Fruit fly (Drosophila melanogaster): ENCODE results near the gene Remo.
A peak's percentile ranks its signal among the peaks of the same experiment; 100 is the strongest.

Gene Remo

dm6 chrX:13334434-13335146, 46.7 kb downstream of the Remo start (continued):
- no peak for TF ChIP-seq hkb (optimal IDR thresholded peaks at IDR 0.05)
- TF ChIP-seq hkb (GFP tag; IDR thresholded peaks at IDR 0.05): no peak
- TF ChIP-seq HmgZ (tag; optimal IDR thresholded peaks at IDR 0.05): peak; percentile 63
- peak; percentile 96 for TF ChIP-seq stwl (tag; optimal IDR thresholded peaks at IDR 0.05)
- TF ChIP-seq CG9817 (tag; optimal IDR thresholded peaks at IDR 0.05): peak; percentile 7
- TF ChIP-seq CG18599 (GFP tag; optimal IDR thresholded peaks at IDR 0.05): peak; percentile 36
- TF ChIP-seq mirr (GFP tag; optimal IDR thresholded peaks at IDR 0.05): peak; percentile 83
- TF ChIP-seq CG8290 (GFP tag; optimal IDR thresholded peaks at IDR 0.05): peak; percentile 56
- peak; percentile 61 to 77 for TF ChIP-seq CG8290 (tag; optimal IDR thresholded peaks at IDR 0.05)
- no peak for TF ChIP-seq Trl (optimal IDR thresholded peaks at IDR 0.05)
- TF ChIP-seq Trl (GFP tag; optimal IDR thresholded peaks at IDR 0.05): peak; percentile 52
- no peak for TF ChIP-seq CG8388 (GFP tag; optimal IDR thresholded peaks at IDR 0.05)
- no peak for TF ChIP-seq z (GFP tag; IDR thresholded peaks at IDR 0.05)
- TF ChIP-seq sna (GFP tag; IDR thresholded peaks at IDR 0.05; ENCODE audit: partially characterized antibody): no peak
- no peak for TF ChIP-seq Nf-YB (GFP tag; optimal IDR thresholded peaks at IDR 0.05)
- TF ChIP-seq zfh1 (GFP tag; IDR thresholded peaks at IDR 0.05): peak; percentile 40; the same call in 1 of the 3 replicates
- TF ChIP-seq trem (tag; optimal IDR thresholded peaks at IDR 0.05): peak; percentile 24
- TF ChIP-seq Ets97D (GFP tag; optimal IDR thresholded peaks at IDR 0.05): peak; percentile 72
- peak; percentile 53 for TF ChIP-seq caup (GFP tag; optimal IDR thresholded peaks at IDR 0.05; ENCODE audit: severe bottlenecking)
- peak; percentile 42 for TF ChIP-seq CG10543 (GFP tag; optimal IDR thresholded peaks at IDR 0.05)
- TF ChIP-seq CG33213 (GFP tag; optimal IDR thresholded peaks at IDR 0.05): peak; percentile 57
- TF ChIP-seq CG7556 (GFP tag; optimal IDR thresholded peaks at IDR 0.05): peak; percentile 1
- TF ChIP-seq Xrp1 (GFP tag; IDR thresholded peaks at IDR 0.05): peak; percentile 38; the same call in 1 of the 2 replicates
- TF ChIP-seq insv (GFP tag; optimal IDR thresholded peaks at IDR 0.05): peak in 1 of 2 experiments; percentile 4
- TF ChIP-seq vvl (GFP tag; IDR thresholded peaks at IDR 0.05): 0 out of 2 replicates have a peak, but pooled peaks have one; percentile 9
- TF ChIP-seq CG12236 (GFP tag; optimal IDR thresholded peaks at IDR 0.05): no peak
- TF ChIP-seq tin (GFP tag; optimal IDR thresholded peaks at IDR 0.05): peak; percentile 50
- peak; percentile 15 for TF ChIP-seq CG17829 (tag; optimal IDR thresholded peaks at IDR 0.05)
- peak; percentile 32 for TF ChIP-seq CG13894 (tag; optimal IDR thresholded peaks at IDR 0.05)
- peak; percentile 28 for TF ChIP-seq Fer3 (tag; optimal IDR thresholded peaks at IDR 0.05)
- peak; percentile 85 for TF ChIP-seq grn (GFP tag; optimal IDR thresholded peaks at IDR 0.05)
- TF ChIP-seq Hsf (GFP tag; optimal IDR thresholded peaks at IDR 0.05): peak; percentile 10
- peak; percentile 17 for TF ChIP-seq Dek (tag; optimal IDR thresholded peaks at IDR 0.05)
- peak; percentile 32 for TF ChIP-seq Camta (GFP tag; optimal IDR thresholded peaks at IDR 0.05)
- peak; percentile 33 for TF ChIP-seq Sry-δ (GFP tag; optimal IDR thresholded peaks at IDR 0.05)
- TF ChIP-seq CG8944 (GFP tag; optimal IDR thresholded peaks at IDR 0.05): peak; percentile 30
- TF ChIP-seq sug (tag; optimal IDR thresholded peaks at IDR 0.05): peak; percentile 94
- TF ChIP-seq luna (GFP tag; optimal IDR thresholded peaks at IDR 0.05): peak; percentile 54
- peak; percentile 56 for TF ChIP-seq CG15514 (GFP tag; optimal IDR thresholded peaks at IDR 0.05)
- peak; percentile 37 for TF ChIP-seq Dad (GFP tag; optimal IDR thresholded peaks at IDR 0.05)
- TF ChIP-seq GATAe (GFP tag; conservative IDR thresholded peaks at IDR 0.05): peak; percentile 9; the same call in 1 of the 2 replicates
- TF ChIP-seq CG7928 (GFP tag; optimal IDR thresholded peaks at IDR 0.05): peak; percentile 92
- TF ChIP-seq slbo (GFP tag; IDR thresholded peaks at IDR 0.05): peak; percentile 66; the same call in 1 of the 2 replicates
- TF ChIP-seq CG10209 (GFP tag; optimal IDR thresholded peaks at IDR 0.05): peak; percentile 21
- TF ChIP-seq mam (GFP tag; optimal IDR thresholded peaks at IDR 0.05): peak; percentile 47
- no peak for TF ChIP-seq pan (optimal IDR thresholded peaks at IDR 0.05)
- peak in 1 of 2 experiments; percentile 23 for TF ChIP-seq pan (GFP tag; optimal IDR thresholded peaks at IDR 0.05 in 1 of 2, IDR thresholded peaks at IDR 0.05 in 1 of 2)
- TF ChIP-seq CG31365 (tag; optimal IDR thresholded peaks at IDR 0.05): peak; percentile 18
- TF ChIP-seq Chrac-16 (GFP tag; optimal IDR thresholded peaks at IDR 0.05): peak; percentile 21
- no peak for TF ChIP-seq Fer1 (GFP tag; optimal IDR thresholded peaks at IDR 0.05)
